Worm (Caenorhabditis elegans): ENCODE data around the gene twk-13.

- TF ChIP-seq snpc-4 (tag; optimal IDR thresholded peaks at IDR 0.05), result no peak
- no peak for TF ChIP-seq tbx-8 (GFP tag; optimal IDR thresholded peaks at IDR 0.05)
- no peak for TF ChIP-seq ceh-43 (GFP tag; optimal IDR thresholded peaks at IDR 0.05)
- TF ChIP-seq nhr-76 (tag; optimal IDR thresholded peaks at IDR 0.05), result no peak
- TF ChIP-seq unc-39 (tag; optimal IDR thresholded peaks at IDR 0.05), result no peak
- TF ChIP-seq mep-1 (tag; optimal IDR thresholded peaks at IDR 0.05), result no peak
- no peak for TF ChIP-seq unc-62 (GFP tag; optimal IDR thresholded peaks at IDR 0.05)
- TF ChIP-seq mab-5 (tag; optimal IDR thresholded peaks at IDR 0.05), result no peak
- TF ChIP-seq ztf-11 (tag; optimal IDR thresholded peaks at IDR 0.05), result no peak
- no peak for TF ChIP-seq nhr-237 (tag; optimal IDR thresholded peaks at IDR 0.05)
- no peak for TF ChIP-seq pha-4 (tag; optimal IDR thresholded peaks at IDR 0.05)
- TF ChIP-seq lin-32 (GFP tag; optimal IDR thresholded peaks at IDR 0.05), result no peak
- TF ChIP-seq elt-3 (tag; optimal IDR thresholded peaks at IDR 0.05), result no peak
- no peak for TF ChIP-seq bed-3 (GFP tag; optimal IDR thresholded peaks at IDR 0.05)
Measured at ce11 chrV:12371386-12371785, 33.6 kb upstream of the twk-13 start, which contains the start of gene F23H12.7.

Data from whole organism, mixed stage, embryonic.